Worm (Caenorhabditis elegans): Measurements from ENCODE around the gene chts-1.
A peak's percentile ranks its signal among the peaks of the same experiment; 100 is the strongest.

Gene chts-1

ce11 chrX:7474968-7475433, 44.5 kb downstream of the chts-1 start, which contains the start of gene coh-1 (continued):
- TF ChIP-seq nhr-28 (tag; optimal IDR thresholded peaks at IDR 0.05) (no peak), nhr-237 (tag; optimal IDR thresholded peaks at IDR 0.05) (no peak), pag-3 (tag; optimal IDR thresholded peaks at IDR 0.05; ENCODE audit: borderline replicate concordance, insufficient read depth) (no peak), pqm-1 (tag; optimal IDR thresholded peaks at IDR 0.05) (no peak), mef-2 (tag; optimal IDR thresholded peaks at IDR 0.05) (no peak), grh-1 (GFP tag; IDR thresholded peaks at IDR 0.05) (no peak; the same call in 1 of the 2 replicates), ets-5 (GFP tag; IDR thresholded peaks at IDR 0.05) (no peak), fkh-8 (tag; optimal IDR thresholded peaks at IDR 0.05) (peak; percentile 59), tbx-2 (tag; optimal IDR thresholded peaks at IDR 0.05) (peak; percentile 69), mdl-1 (tag; optimal IDR thresholded peaks at IDR 0.05) (peak in 1 of 2 experiments; percentile 69), nhr-12 (tag; optimal IDR thresholded peaks at IDR 0.05) (no peak), C16A3.4 (tag; optimal IDR thresholded peaks at IDR 0.05) (peak; percentile 59), aha-1 (tag; optimal IDR thresholded peaks at IDR 0.05) (no peak), ama-1 (optimal IDR thresholded peaks at IDR 0.05) (no peak), lin-15B (tag; optimal IDR thresholded peaks at IDR 0.05) (peak; percentile 27), nhr-19 (GFP tag; conservative IDR thresholded peaks at IDR 0.05) (peak; percentile 37; the same call in 1 of the 2 replicates), rnt-1 (tag; optimal IDR thresholded peaks at IDR 0.05) (peak; percentile 57), lin-14 (GFP tag; optimal IDR thresholded peaks at IDR 0.05) (peak; percentile 89), fkh-4 (tag; optimal IDR thresholded peaks at IDR 0.05; ENCODE audit: borderline replicate concordance) (no peak), nhr-90 (tag; optimal IDR thresholded peaks at IDR 0.05; ENCODE audit: poor library complexity) (peak; percentile 16), aly-2 (tag; optimal IDR thresholded peaks at IDR 0.05) (no peak), irx-1 (tag; optimal IDR thresholded peaks at IDR 0.05) (peak; percentile 16), ceh-8 (GFP tag; optimal IDR thresholded peaks at IDR 0.05) (no peak), nhr-85 (tag) (peak; percentile 70), xbp-1 (tag; optimal IDR thresholded peaks at IDR 0.05) (peak; percentile 74), nhr-71 (tag; optimal IDR thresholded peaks at IDR 0.05) (peak; percentile 77)

ce11 chrX:7469907-7470306, 49.6 kb downstream of the chts-1 start:
- TF ChIP-seq ztf-11 (tag; optimal IDR thresholded peaks at IDR 0.05) (no peak), hlh-17 (GFP tag; optimal IDR thresholded peaks at IDR 0.05; ENCODE audit: borderline replicate concordance) (no peak), ets-5 (GFP tag; IDR thresholded peaks at IDR 0.05) (no peak), ceh-82 (tag; optimal IDR thresholded peaks at IDR 0.05) (no peak), nhr-12 (tag; optimal IDR thresholded peaks at IDR 0.05) (no peak), unc-86 (tag; optimal IDR thresholded peaks at IDR 0.05) (no peak)

- TF ChIP-seq ceh-88 (GFP tag; IDR thresholded peaks at IDR 0.05) (no peak), xbp-1 (tag; optimal IDR thresholded peaks at IDR 0.05) (no peak), snu-23 (GFP tag; optimal IDR thresholded peaks at IDR 0.05) (no peak), alr-1 (tag; optimal IDR thresholded peaks at IDR 0.05; ENCODE audit: borderline replicate concordance) (no peak), fkh-10 (GFP tag; optimal IDR thresholded peaks at IDR 0.05) (no peak), aha-1 (tag; optimal IDR thresholded peaks at IDR 0.05) (no peak), lir-3 (tag; optimal IDR thresholded peaks at IDR 0.05; ENCODE audit: poor library complexity) (no peak), dsc-1 (tag; optimal IDR thresholded peaks at IDR 0.05) (no peak), pag-3 (tag; optimal IDR thresholded peaks at IDR 0.05; ENCODE audit: borderline replicate concordance, insufficient read depth) (no peak), nhr-47 (tag; optimal IDR thresholded peaks at IDR 0.05) (no peak), hlh-17 (GFP tag; optimal IDR thresholded peaks at IDR 0.05; ENCODE audit: borderline replicate concordance) (no peak), nhr-84 (tag; optimal IDR thresholded peaks at IDR 0.05) (no peak), mef-2 (tag; optimal IDR thresholded peaks at IDR 0.05) (no peak), ceh-63 (GFP tag; optimal IDR thresholded peaks at IDR 0.05) (no peak)
Measured at ce11 chrX:7466682-7467081, 52.8 kb downstream of the chts-1 start.
